Fruit fly (Drosophila melanogaster): Measurements from ENCODE around the gene CG13285.

Gene CG13285

dm6 chr3L:5542772-5543371, 7.3 kb upstream of the CG13285 start:
- no peak for TF ChIP-seq Hnf4 (GFP tag; optimal IDR thresholded peaks at IDR 0.05)
- TF ChIP-seq Dfd (GFP tag; optimal IDR thresholded peaks at IDR 0.05), result peak; percentile 99
- no peak for TF ChIP-seq jim (GFP tag; optimal IDR thresholded peaks at IDR 0.05)
- TF ChIP-seq CG32264 (GFP tag; optimal IDR thresholded peaks at IDR 0.05), result no peak

- TF ChIP-seq CG9705 (GFP tag; optimal IDR thresholded peaks at IDR 0.05) (no peak), dl (GFP tag; optimal IDR thresholded peaks at IDR 0.05; ENCODE audit: insufficient read depth in 1 of 2, partially characterized antibody in 2 of 2) (no peak), Myc (optimal IDR thresholded peaks at IDR 0.05) (no peak), foxo (GFP tag; optimal IDR thresholded peaks at IDR 0.05) (no peak), brk (GFP tag; optimal IDR thresholded peaks at IDR 0.05) (no peak), Dfd (GFP tag; optimal IDR thresholded peaks at IDR 0.05) (peak; percentile 99), usp (GFP tag; optimal IDR thresholded peaks at IDR 0.05) (no peak), dmrt93B (GFP tag; optimal IDR thresholded peaks at IDR 0.05) (no peak)
These were observed 5.2 kb upstream of the CG13285 start for dm6 chr3L:5540637-5541241.

dm6 chr3L:5534253-5534652, 1.3 kb downstream of the CG13285 start:
- peak; percentile 83 for TF ChIP-seq Myc (optimal IDR thresholded peaks at IDR 0.05)
- TF ChIP-seq foxo (GFP tag; optimal IDR thresholded peaks at IDR 0.05), result no peak
- TF ChIP-seq N (GFP tag; optimal IDR thresholded peaks at IDR 0.05), result peak; percentile 20
- no peak for TF ChIP-seq GATAd (GFP tag; optimal IDR thresholded peaks at IDR 0.05)

- TF ChIP-seq Mio (GFP tag; optimal IDR thresholded peaks at IDR 0.05) (no peak), h (GFP tag; optimal IDR thresholded peaks at IDR 0.05) (no peak), Dfd (GFP tag; optimal IDR thresholded peaks at IDR 0.05) (no peak), sv (GFP tag; optimal IDR thresholded peaks at IDR 0.05) (no peak), sage (GFP tag; optimal IDR thresholded peaks at IDR 0.05) (no peak), Hnf4 (GFP tag; optimal IDR thresholded peaks at IDR 0.05) (no peak), GATAd (GFP tag; optimal IDR thresholded peaks at IDR 0.05) (no peak), br (GFP tag; optimal IDR thresholded peaks at IDR 0.05) (no peak)
These were observed 6.3 kb downstream of the CG13285 start, which contains the start of gene Lkr for dm6 chr3L:5529241-5529640. TSS of gene Lkr (minus strand) at chr3L:5529341.

dm6 chr3L:5522904-5523428, 12.6 kb downstream of the CG13285 start:
- TF ChIP-seq dmrt93B (GFP tag; optimal IDR thresholded peaks at IDR 0.05), result no peak
- TF ChIP-seq Hr83 (GFP tag; optimal IDR thresholded peaks at IDR 0.05; ENCODE audit: poor library complexity, severe bottlenecking), result no peak
- TF ChIP-seq h (GFP tag; optimal IDR thresholded peaks at IDR 0.05), result no peak
- no peak for TF ChIP-seq fru (GFP tag; optimal IDR thresholded peaks at IDR 0.05)
- no peak for TF ChIP-seq rgr (GFP tag; optimal IDR thresholded peaks at IDR 0.05)
- TF ChIP-seq sv (GFP tag; optimal IDR thresholded peaks at IDR 0.05), result no peak
- TF ChIP-seq lola (GFP tag; optimal IDR thresholded peaks at IDR 0.05), result no peak
- no peak for TF ChIP-seq ey (GFP tag; optimal IDR thresholded peaks at IDR 0.05)
- no peak for TF ChIP-seq CrebA (GFP tag; optimal IDR thresholded peaks at IDR 0.05; ENCODE audit: borderline replicate concordance)
- TF ChIP-seq tai (GFP tag; optimal IDR thresholded peaks at IDR 0.05), result no peak
- no peak for TF ChIP-seq dl (GFP tag; optimal IDR thresholded peaks at IDR 0.05; ENCODE audit: insufficient read depth in 1 of 2, partially characterized antibody in 2 of 2)
- no peak for TF ChIP-seq HLH106 (tag; optimal IDR thresholded peaks at IDR 0.05)
- no peak for TF ChIP-seq jim (GFP tag; optimal IDR thresholded peaks at IDR 0.05)
- no peak for TF ChIP-seq CG32264 (GFP tag; optimal IDR thresholded peaks at IDR 0.05)
- TF ChIP-seq Sp1 (GFP tag; optimal IDR thresholded peaks at IDR 0.05), result no peak
- TF ChIP-seq Myc (optimal IDR thresholded peaks at IDR 0.05), result no peak
- no peak for TF ChIP-seq pan (optimal IDR thresholded peaks at IDR 0.05)
- TF ChIP-seq dsf (GFP tag; optimal IDR thresholded peaks at IDR 0.05; ENCODE audit: borderline replicate concordance), result no peak

- TF ChIP-seq sage (GFP tag; optimal IDR thresholded peaks at IDR 0.05) (peak; percentile 41), Myc (optimal IDR thresholded peaks at IDR 0.05) (no peak), OdsH (GFP tag; optimal IDR thresholded peaks at IDR 0.05) (peak; percentile 74), lola (GFP tag; optimal IDR thresholded peaks at IDR 0.05) (no peak), Vsx2 (GFP tag; optimal IDR thresholded peaks at IDR 0.05; ENCODE audit: partially characterized antibody) (no peak), GATAd (GFP tag; optimal IDR thresholded peaks at IDR 0.05) (no peak), Hr83 (GFP tag; optimal IDR thresholded peaks at IDR 0.05; ENCODE audit: poor library complexity, severe bottlenecking) (peak; percentile 85), psq (GFP tag; optimal IDR thresholded peaks at IDR 0.05) (no peak), fru (GFP tag; optimal IDR thresholded peaks at IDR 0.05) (peak; percentile 62), CG9705 (GFP tag; optimal IDR thresholded peaks at IDR 0.05) (peak; percentile 81), br (GFP tag; optimal IDR thresholded peaks at IDR 0.05) (peak; percentile 80), Dfd (GFP tag; optimal IDR thresholded peaks at IDR 0.05) (no peak), foxo (GFP tag; optimal IDR thresholded peaks at IDR 0.05) (peak; percentile 27 to 58), sv (GFP tag; optimal IDR thresholded peaks at IDR 0.05) (peak; percentile 81), woc (GFP tag; optimal IDR thresholded peaks at IDR 0.05) (peak; percentile 22), CrebA (GFP tag; optimal IDR thresholded peaks at IDR 0.05; ENCODE audit: borderline replicate concordance) (no peak), dsf (GFP tag; optimal IDR thresholded peaks at IDR 0.05; ENCODE audit: borderline replicate concordance) (no peak), h (GFP tag; optimal IDR thresholded peaks at IDR 0.05) (peak; percentile 74), dl (GFP tag; optimal IDR thresholded peaks at IDR 0.05; ENCODE audit: insufficient read depth in 1 of 2, partially characterized antibody in 2 of 2) (no peak), HLH106 (tag; optimal IDR thresholded peaks at IDR 0.05) (peak; percentile 70), usp (GFP tag; optimal IDR thresholded peaks at IDR 0.05) (no peak), Hnf4 (GFP tag; optimal IDR thresholded peaks at IDR 0.05) (peak; percentile 40), Mio (GFP tag; optimal IDR thresholded peaks at IDR 0.05) (peak; percentile 35), tai (GFP tag; optimal IDR thresholded peaks at IDR 0.05) (no peak)
These were observed 23.6 kb downstream of the CG13285 start for dm6 chr3L:5511959-5512358.

Measured in whole organism, wandering third instar larva.